Fruit fly (Drosophila melanogaster): ENCODE measurements around the gene zen.

- TF ChIP-seq psq (optimal IDR thresholded peaks at IDR 0.05), result no peak
- no peak for TF ChIP-seq Sin3A (optimal IDR thresholded peaks at IDR 0.05)
- no peak for TF ChIP-seq Myc (optimal IDR thresholded peaks at IDR 0.05)
- no peak for TF ChIP-seq insv (optimal IDR thresholded peaks at IDR 0.05)
- no peak for TF ChIP-seq ttk (optimal IDR thresholded peaks at IDR 0.05)
- no peak for TF ChIP-seq h (optimal IDR thresholded peaks at IDR 0.05)
Observed at dm6 chr3R:6755454-6755853, 1.5 kb upstream of the zen start.
